Worm (Caenorhabditis elegans) whole organism, midembryonic: ENCODE results near the gene F40G9.12.
A peak's percentile ranks its signal among the peaks of the same experiment; 100 is the strongest.
"Not testable (repeated sequence)": the region's sequence is repeated elsewhere in the genome, so short reads cannot be mapped to it uniquely, and the experiment has no call there.

Experiments used
- T22C8.4 ChIP-seq: fragments of 200-800 bp; sonication (Bioruptor generic); IDR thresholded peaks from 2 replicates; pipeline ENCODE4 v1.3.6; 2022; ENCODE audit warnings: missing genetic modification characterization, missing compliant biosample characterization
- cog-1 ChIP-seq: sonication (generic microtip); optimal IDR thresholded peaks from 2 replicates; lab custom pipeline; 2016; ENCODE audit warnings: missing genetic modification characterization, missing compliant biosample characterization
- flt-1 ChIP-seq: fragments of 200-800 bp; sonication (Bioruptor generic); IDR thresholded peaks from 2 replicates; pipeline ENCODE4 v1.3.6; 2022; ENCODE audit warnings: missing genetic modification characterization, missing compliant biosample characterization
- klf-2 ChIP-seq: fragments of 200-800 bp; sonication (Bioruptor generic); conservative IDR thresholded peaks from 2 replicates; pipeline ENCODE4 v1.3.6; 2022; ENCODE audit warnings: missing genetic modification reagents, missing genetic modification characterization, missing compliant biosample characterization
- med-1 ChIP-seq: sonication (generic microtip); optimal IDR thresholded peaks from 2 replicates; lab custom pipeline; 2017; ENCODE audit warnings: missing genetic modification characterization, mild to moderate bottlenecking, missing compliant biosample characterization, antibody characterized with exemption, missing genetic modification reagents; ENCODE audit not compliant: insufficient read depth
- ref-1 ChIP-seq: fragments of 200-800 bp; sonication (Bioruptor generic); conservative IDR thresholded peaks from 2 replicates; pipeline ENCODE4 v1.3.6; 2022; ENCODE audit warnings: missing genetic modification reagents, missing genetic modification characterization, missing compliant biosample characterization
- tab-1 ChIP-seq: fragments of 200-800 bp; sonication (Bioruptor generic); IDR thresholded peaks from 2 replicates; pipeline ENCODE4 v1.3.6; 2022; ENCODE audit warnings: missing genetic modification characterization, missing compliant biosample characterization
- ztf-23 ChIP-seq: fragments of 200-800 bp; sonication (Bioruptor generic); IDR thresholded peaks from 2 replicates; pipeline ENCODE4 v1.3.6; 2022; ENCODE audit warnings: missing genetic modification reagents, missing genetic modification characterization, missing compliant biosample characterization
- ztf-29 ChIP-seq: fragments of 200-800 bp; sonication (Bioruptor generic); IDR thresholded peaks from 2 replicates; pipeline ENCODE4 v1.3.6; 2022; ENCODE audit warnings: missing genetic modification reagents, missing genetic modification characterization, missing compliant biosample characterization

The F40G9.12 gene

DNA sequence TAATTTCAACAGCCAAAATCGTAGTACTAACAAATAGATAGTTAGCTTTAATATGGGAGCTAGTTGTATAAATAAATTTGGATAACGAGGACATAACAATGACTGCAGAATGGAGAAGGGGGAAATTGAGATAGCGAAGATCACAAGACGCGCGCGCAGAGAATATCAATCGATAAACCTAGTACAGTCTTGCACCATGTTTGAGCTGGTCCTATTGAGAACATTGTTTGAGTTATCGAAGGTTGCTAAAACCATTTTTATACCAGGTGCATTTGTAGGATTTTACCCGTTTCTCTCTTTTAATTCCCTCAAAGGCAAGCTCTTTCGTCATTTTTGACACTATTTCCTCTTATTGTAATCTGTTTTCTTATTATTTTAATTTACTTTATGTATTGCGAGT, at the start of gene F40G9.12, which contains the start of gene F40G9.9:
Gene F40G9.12, plus strand, starts transcription at position 231 of the 400 bp plus-strand sequence.
Gene F40G9.9, minus strand, starts transcription at position 101 of the 400 bp plus-strand sequence.
- TF ChIP-seq klf-2 (GFP tag; lab: Robert Waterston, UW) (no peak), ztf-29 (GFP tag; lab: Robert Waterston, UW) (no peak), T22C8.4 (GFP tag; lab: Robert Waterston, UW) (no peak), cog-1 (tag; lab: Kevin White, UChicago) (no peak), tab-1 (GFP tag; lab: Robert Waterston, UW) (no peak), med-1 (GFP tag; lab: Kevin White, UChicago) (no peak), ztf-23 (GFP tag; lab: Robert Waterston, UW) (no peak), flt-1 (no peak), ref-1 (no peak)

DNA sequence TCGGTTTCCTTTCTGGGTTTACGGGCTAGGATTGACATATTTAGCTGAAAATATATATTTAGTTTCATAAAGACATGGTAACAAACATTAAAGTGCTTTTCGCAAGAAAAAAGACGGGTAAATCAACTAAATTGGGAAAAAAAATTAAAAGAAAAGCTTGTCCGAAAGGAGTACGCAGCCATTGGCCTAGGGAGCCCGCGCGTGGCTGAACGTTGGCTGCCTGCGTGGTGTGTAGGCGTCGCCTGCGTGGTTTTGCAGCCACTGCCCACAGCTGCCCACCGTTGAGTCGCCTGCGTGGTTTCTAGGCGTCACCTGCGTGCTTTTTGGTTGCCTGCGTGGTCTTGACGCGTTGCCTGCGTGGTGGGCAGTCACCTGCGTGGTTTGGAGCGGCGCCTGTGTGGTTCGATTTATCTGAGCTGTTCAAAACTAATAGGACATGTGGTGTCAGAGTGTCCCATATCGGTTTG, 49.6 kb upstream of the F40G9.12 start, which contains the start of gene C29F9.12:
Gene C29F9.12, minus strand, starts transcription at position 51 of the 467 bp plus-strand sequence.
- not testable (repeated sequence) for TF ChIP-seq cog-1 (tag; lab: Kevin White, UChicago); ztf-23 (GFP tag; lab: Robert Waterston, UW); ref-1

DNA sequence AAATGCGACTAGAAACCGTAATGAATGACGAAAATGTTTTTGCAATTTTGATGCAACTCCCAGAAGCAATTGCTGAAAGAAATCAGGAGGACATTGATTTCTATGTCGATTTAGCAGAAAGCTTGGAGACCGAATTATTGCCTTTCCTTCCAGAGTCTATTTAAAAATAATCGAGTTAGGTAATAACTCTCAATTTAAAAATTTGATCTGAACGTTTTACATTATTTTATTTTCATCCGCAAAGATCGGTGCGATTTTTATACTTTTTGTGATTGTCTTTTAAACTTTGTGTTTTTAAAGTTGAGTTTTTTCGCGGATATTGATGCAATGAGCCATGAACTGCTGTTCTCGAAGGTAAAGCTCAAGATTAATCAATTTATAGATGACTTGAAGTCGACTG, 47.2 kb upstream of the F40G9.12 start, which contains the start of gene pals-23:
Gene pals-23, plus strand, starts transcription at position 301 of the 400 bp plus-strand sequence.
- no peak for TF ChIP-seq cog-1 (tag; lab: Kevin White, UChicago)
- no peak for TF ChIP-seq flt-1
- TF ChIP-seq T22C8.4 (GFP tag; lab: Robert Waterston, UW), result no peak
- TF ChIP-seq ref-1, result no peak
- TF ChIP-seq med-1 (GFP tag; lab: Kevin White, UChicago), result no peak
- TF ChIP-seq ztf-23 (GFP tag; lab: Robert Waterston, UW), result no peak
- TF ChIP-seq ztf-29 (GFP tag; lab: Robert Waterston, UW), result no peak
- TF ChIP-seq klf-2 (GFP tag; lab: Robert Waterston, UW), result no peak
- TF ChIP-seq tab-1 (GFP tag; lab: Robert Waterston, UW), result no peak

DNA sequence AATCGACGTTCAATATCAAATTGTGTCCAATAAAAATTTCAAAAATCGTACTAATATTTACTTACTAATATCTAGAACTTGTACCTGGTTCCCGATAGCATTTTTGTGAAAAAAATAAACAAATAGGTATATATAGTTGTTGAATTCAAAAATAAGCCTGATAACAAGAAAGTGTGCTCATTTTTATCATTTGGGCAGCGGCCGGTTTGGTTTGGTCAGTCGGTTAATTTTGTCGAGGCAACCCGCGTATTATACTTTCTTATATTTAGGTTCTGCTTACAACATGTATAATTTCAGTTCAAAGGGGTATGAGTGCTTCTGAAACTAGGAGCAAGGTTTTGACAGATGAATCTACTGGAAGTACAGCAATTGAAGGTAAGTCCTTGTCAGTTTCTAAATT, 41.0 kb upstream of the F40G9.12 start, which contains the start of the genes nhr-280 and C29F9.2:
Gene nhr-280, minus strand, starts transcription at position 101 of the 400 bp plus-strand sequence.
Gene C29F9.2, plus strand, starts transcription at position 298 of the 400 bp plus-strand sequence.
- no peak for TF ChIP-seq ztf-23 (GFP tag; lab: Robert Waterston, UW)

DNA sequence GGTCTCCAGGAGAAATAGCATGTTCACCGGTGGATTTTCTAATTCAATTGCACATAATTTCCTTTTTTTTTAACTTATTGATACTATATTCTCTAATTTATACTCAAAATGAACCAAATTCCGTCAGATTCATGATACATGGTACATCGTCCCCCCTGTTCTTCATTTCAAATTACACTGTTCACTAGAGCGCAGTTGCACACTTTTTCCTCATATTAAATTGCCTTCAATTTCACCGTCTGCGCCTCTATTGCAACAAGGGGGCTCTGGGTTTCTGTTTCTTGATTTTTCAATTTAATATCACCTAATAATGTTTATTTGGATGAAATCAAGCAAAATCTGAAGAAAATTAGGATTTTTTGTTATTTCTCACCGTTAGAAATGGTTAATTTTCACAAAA, 40.0 kb upstream of the F40G9.12 start:
- TF ChIP-seq cog-1 (tag; lab: Kevin White, UChicago), result peak; percentile 5
- no peak for TF ChIP-seq flt-1
- TF ChIP-seq klf-2 (GFP tag; lab: Robert Waterston, UW), result no peak
- TF ChIP-seq ztf-29 (GFP tag; lab: Robert Waterston, UW), result no peak
- TF ChIP-seq med-1 (GFP tag; lab: Kevin White, UChicago), result no peak
- TF ChIP-seq ztf-23 (GFP tag; lab: Robert Waterston, UW), result no peak

DNA sequence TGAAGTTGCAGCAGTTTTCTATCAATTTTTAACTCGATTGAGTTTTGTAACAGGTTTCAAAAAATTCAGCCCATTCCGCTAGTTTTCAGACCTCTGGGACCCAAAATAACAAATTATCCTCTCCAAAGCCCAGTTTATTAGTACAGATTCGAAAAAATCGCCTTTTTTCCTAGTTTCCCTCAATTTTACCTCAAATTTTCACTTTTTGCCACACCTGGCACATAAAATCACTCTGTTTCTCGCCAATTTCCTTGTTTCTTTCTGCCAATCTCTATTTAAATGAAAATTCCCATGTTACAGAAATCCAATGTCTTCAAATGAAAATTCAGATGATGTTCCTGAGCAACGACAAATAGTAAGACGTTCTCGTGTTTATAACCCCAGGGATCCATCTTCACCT, 39.5 kb upstream of the F40G9.12 start, which contains the start of gene pals-22:
Gene pals-22, plus strand, starts transcription at position 301 of the 400 bp plus-strand sequence.
- no peak for TF ChIP-seq ztf-29 (GFP tag; lab: Robert Waterston, UW)
- no peak for TF ChIP-seq tab-1 (GFP tag; lab: Robert Waterston, UW)
- no peak for TF ChIP-seq med-1 (GFP tag; lab: Kevin White, UChicago)
- TF ChIP-seq klf-2 (GFP tag; lab: Robert Waterston, UW), result no peak
- no peak for TF ChIP-seq ref-1
- no peak for TF ChIP-seq cog-1 (tag; lab: Kevin White, UChicago)
- no peak for TF ChIP-seq ztf-23 (GFP tag; lab: Robert Waterston, UW)

DNA sequence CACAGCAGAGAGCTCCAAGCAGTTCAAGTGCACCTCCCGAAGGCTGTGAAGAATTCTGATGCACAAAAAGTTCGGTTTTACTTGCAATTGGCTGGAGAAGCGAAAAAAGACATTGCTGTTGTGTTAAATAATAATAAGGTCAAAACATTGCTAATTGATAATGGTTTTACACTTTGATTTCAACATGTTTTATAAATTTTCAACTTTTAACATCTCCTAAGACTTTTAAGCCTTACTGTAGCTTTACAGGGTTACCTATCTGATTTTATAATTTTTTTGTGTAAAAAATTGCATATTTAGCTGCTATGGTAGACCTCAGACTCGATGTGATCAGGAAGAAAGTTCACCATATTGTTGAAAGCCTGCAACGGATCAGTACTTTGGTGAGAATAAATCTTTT, 37.5 kb upstream of the F40G9.12 start, which contains the start of gene pals-25:
Gene pals-25, plus strand, starts transcription at position 301 of the 400 bp plus-strand sequence.
- no peak for TF ChIP-seq ref-1
- no peak for TF ChIP-seq ztf-23 (GFP tag; lab: Robert Waterston, UW)
- TF ChIP-seq klf-2 (GFP tag; lab: Robert Waterston, UW), result no peak
- TF ChIP-seq tab-1 (GFP tag; lab: Robert Waterston, UW), result no peak
- TF ChIP-seq cog-1 (tag; lab: Kevin White, UChicago), result no peak
- no peak for TF ChIP-seq ztf-29 (GFP tag; lab: Robert Waterston, UW)
- no peak for TF ChIP-seq med-1 (GFP tag; lab: Kevin White, UChicago)
- TF ChIP-seq T22C8.4 (GFP tag; lab: Robert Waterston, UW), result no peak
- TF ChIP-seq flt-1, result no peak

DNA sequence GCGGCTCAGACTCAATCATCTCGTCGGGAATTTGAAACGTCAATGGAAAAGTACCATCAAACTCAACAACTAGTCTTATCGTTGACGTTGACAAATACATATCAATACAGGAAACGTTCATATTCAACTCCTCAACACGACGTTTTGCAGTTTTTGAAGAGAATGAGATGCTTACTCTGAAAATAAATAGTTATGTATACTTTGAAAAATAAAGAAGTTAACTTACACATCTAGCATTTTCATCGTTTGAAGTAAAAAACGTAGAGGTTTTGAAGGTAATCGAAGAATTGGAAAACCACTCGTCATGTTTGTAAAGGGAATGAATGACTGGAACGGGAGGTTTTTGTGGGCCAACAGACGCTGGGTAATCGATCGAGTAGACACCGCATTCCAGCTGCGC, 30.7 kb upstream of the F40G9.12 start, which contains the start of gene fbxb-81:
Gene fbxb-81, minus strand, starts transcription at position 314 of the 400 bp plus-strand sequence.
- TF ChIP-seq klf-2 (GFP tag; lab: Robert Waterston, UW), result no peak
- no peak for TF ChIP-seq cog-1 (tag; lab: Kevin White, UChicago)
- no peak for TF ChIP-seq med-1 (GFP tag; lab: Kevin White, UChicago)
- no peak for TF ChIP-seq tab-1 (GFP tag; lab: Robert Waterston, UW)
- TF ChIP-seq ztf-23 (GFP tag; lab: Robert Waterston, UW), result no peak
- TF ChIP-seq ztf-29 (GFP tag; lab: Robert Waterston, UW), result no peak
- TF ChIP-seq T22C8.4 (GFP tag; lab: Robert Waterston, UW), result no peak
- no peak for TF ChIP-seq ref-1

DNA sequence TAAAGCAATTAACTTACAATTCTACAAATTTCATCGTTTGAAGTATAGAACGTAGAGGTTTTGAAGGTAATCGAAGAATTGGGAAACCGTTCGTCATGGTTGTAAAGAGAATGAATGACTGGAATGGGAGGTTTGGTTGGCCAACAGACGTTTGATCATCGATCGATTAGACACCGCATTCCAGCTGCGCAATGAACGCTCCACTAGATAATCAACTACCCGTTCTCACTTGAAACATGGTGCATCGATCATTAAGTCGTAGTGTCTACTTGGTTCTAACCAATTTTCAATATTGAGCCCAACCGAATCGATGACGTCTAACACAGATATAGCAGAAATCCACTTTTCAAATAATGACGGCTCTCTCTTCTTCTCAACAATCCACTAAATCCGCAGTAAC, 28.5 kb upstream of the F40G9.12 start, which contains the start of gene fbxb-82:
Gene fbxb-82, minus strand, starts transcription at position 101 of the 400 bp plus-strand sequence.
- no peak for TF ChIP-seq klf-2 (GFP tag; lab: Robert Waterston, UW)
- TF ChIP-seq med-1 (GFP tag; lab: Kevin White, UChicago), result no peak
- TF ChIP-seq ref-1, result no peak
- no peak for TF ChIP-seq tab-1 (GFP tag; lab: Robert Waterston, UW)
- TF ChIP-seq ztf-23 (GFP tag; lab: Robert Waterston, UW), result no peak
- TF ChIP-seq T22C8.4 (GFP tag; lab: Robert Waterston, UW), result no peak
- no peak for TF ChIP-seq cog-1 (tag; lab: Kevin White, UChicago)
- no peak for TF ChIP-seq ztf-29 (GFP tag; lab: Robert Waterston, UW)
- TF ChIP-seq flt-1, result no peak
